Fruit fly (Drosophila melanogaster): ENCODE measurements around the gene MtnA.

Gene MtnA

dm6 chr3R:9740713-9741112 lies 43.5 kb downstream of the MtnA start, which contains the start of gene Pnn:
Gene Pnn (plus strand): TSS chr3R:9740899.
- no peak for TF ChIP-seq usp (GFP tag; optimal IDR thresholded peaks at IDR 0.05)
- TF ChIP-seq CG8478 (optimal IDR thresholded peaks at IDR 0.05), result no peak
- no peak for TF ChIP-seq Dll (optimal IDR thresholded peaks at IDR 0.05)
- no peak for TF ChIP-seq EcR (GFP tag; optimal IDR thresholded peaks at IDR 0.05)

DNA sequence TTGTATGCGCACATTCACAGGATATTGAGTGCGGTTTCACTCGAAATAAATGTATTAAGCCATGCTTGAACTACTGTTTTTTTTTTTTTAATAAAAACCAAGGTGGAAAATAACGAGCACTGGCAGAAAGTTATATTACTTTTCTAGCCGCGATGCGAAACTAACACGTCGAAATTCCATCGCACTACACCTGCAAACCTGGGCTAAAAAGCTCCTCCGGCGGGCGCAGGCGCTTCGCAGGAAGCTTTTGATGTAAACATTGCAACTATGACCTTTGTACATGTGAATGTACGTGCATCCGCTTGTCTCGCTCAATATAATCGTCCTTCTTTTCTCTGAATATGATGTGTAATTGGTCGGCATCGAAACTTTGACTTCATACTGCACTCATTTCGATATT lies 44.4 kb downstream of the MtnA start, which contains the start of gene side-VII:
side-VII (minus strand) TSS at position 187 of the 400 bp plus-strand sequence.
- TF ChIP-seq CG8478 (optimal IDR thresholded peaks at IDR 0.05) (no peak), Dll (optimal IDR thresholded peaks at IDR 0.05) (no peak), pan (optimal IDR thresholded peaks at IDR 0.05) (no peak), usp (GFP tag; optimal IDR thresholded peaks at IDR 0.05) (no peak), psq (optimal IDR thresholded peaks at IDR 0.05) (no peak), EcR (GFP tag; optimal IDR thresholded peaks at IDR 0.05) (no peak)

DNA sequence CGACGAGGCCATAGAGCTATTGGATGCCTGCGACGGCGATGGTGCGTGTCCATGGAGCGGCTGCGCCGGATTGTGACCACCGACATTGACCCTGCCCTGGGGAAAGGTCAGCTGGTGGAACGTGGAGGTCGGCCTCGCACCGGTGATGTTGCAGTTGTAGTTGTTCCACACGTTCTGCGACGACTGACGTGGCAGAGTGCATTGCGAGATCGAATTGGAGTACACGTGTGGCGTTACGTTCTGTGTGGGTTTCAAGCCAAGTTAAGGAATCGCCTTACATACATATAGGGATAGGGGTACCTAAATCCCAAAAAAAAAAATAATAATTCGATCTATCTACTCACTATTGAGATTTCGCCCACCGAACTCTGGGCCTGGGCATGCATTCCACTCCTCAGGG lies 49.0 kb downstream of the MtnA start:
- TF ChIP-seq Dll (optimal IDR thresholded peaks at IDR 0.05) (no peak), CG8478 (optimal IDR thresholded peaks at IDR 0.05) (no peak), psq (optimal IDR thresholded peaks at IDR 0.05) (no peak), pan (optimal IDR thresholded peaks at IDR 0.05) (no peak)
